Fruit fly (Drosophila melanogaster) whole organism, pupa: ENCODE data around the gene CG33688.

Source experiments
- CG10348 ChIP-seq: fragments of 200-800 bp; sonication (Bioruptor generic); IDR thresholded peaks from 2 replicates; pipeline ENCODE4 v1.3.6; 2022; ENCODE audit warnings: missing biosample characterization, missing genetic modification characterization
- CG12605 ChIP-seq: fragments of 200-800 bp; sonication (Bioruptor generic); IDR thresholded peaks from 2 replicates; pipeline ENCODE4 v1.3.6; 2022; ENCODE audit warnings: missing biosample characterization, missing genetic modification characterization
- CG13204 ChIP-seq: fragments of 200-800 bp; sonication (Bioruptor generic); optimal IDR thresholded peaks from 2 replicates; lab custom pipeline; 2018; ENCODE audit warnings: missing biosample characterization, mild to moderate bottlenecking, missing genetic modification characterization, moderate library complexity
- CG14655 ChIP-seq: fragments of 200-800 bp; sonication (Bioruptor generic); optimal IDR thresholded peaks from 3 replicates; lab custom pipeline; 2017; ENCODE audit warnings: mild to moderate bottlenecking, missing biosample characterization, missing genetic modification reagents, missing genetic modification characterization
- CG15710 ChIP-seq: fragments of 200-800 bp; sonication (Bioruptor generic); optimal IDR thresholded peaks from 2 replicates; lab custom pipeline; 2018; ENCODE audit warnings: missing biosample characterization, mild to moderate bottlenecking, missing genetic modification characterization, moderate library complexity
- CG17806 ChIP-seq: fragments of 200-800 bp; sonication (Bioruptor generic); optimal IDR thresholded peaks from 2 replicates; lab custom pipeline; 2018; ENCODE audit warnings: missing biosample characterization, mild to moderate bottlenecking, missing genetic modification characterization, moderate library complexity
- CG32121 ChIP-seq: fragments of 200-800 bp; sonication (Bioruptor generic); IDR thresholded peaks from 2 replicates; pipeline ENCODE4 v1.3.6; 2022; ENCODE audit warnings: missing biosample characterization, missing genetic modification characterization
- CG34367 ChIP-seq: fragments of 200-800 bp; sonication (Bioruptor generic); optimal IDR thresholded peaks from 2 replicates; lab custom pipeline; 2018; ENCODE audit warnings: missing biosample characterization, mild to moderate bottlenecking, missing genetic modification characterization
- CG4496 ChIP-seq: fragments of 200-800 bp; sonication (Bioruptor generic); IDR thresholded peaks from 3 replicates; pipeline ENCODE4 v1.3.6; 2022; ENCODE audit warnings: missing biosample characterization, missing genetic modification characterization
- CG8159 ChIP-seq: fragments of 200-800 bp; sonication (Bioruptor generic); optimal IDR thresholded peaks from 3 replicates; lab custom pipeline; 2018; ENCODE audit warnings: missing biosample characterization, mild to moderate bottlenecking, missing genetic modification characterization, moderate library complexity
- CG8301 ChIP-seq: fragments of 200-800 bp; sonication (Bioruptor generic); optimal IDR thresholded peaks from 2 replicates; lab custom pipeline; 2018; ENCODE audit warnings: missing biosample characterization, mild to moderate bottlenecking, missing genetic modification characterization
- CG9948 ChIP-seq: fragments of 200-800 bp; sonication (Bioruptor generic); optimal IDR thresholded peaks from 2 replicates; lab custom pipeline; 2018; ENCODE audit warnings: missing biosample characterization, mild to moderate bottlenecking, missing genetic modification characterization, moderate library complexity
- D1 ChIP-seq: fragments of 200-800 bp; sonication (Bioruptor generic); optimal IDR thresholded peaks from 2 replicates; lab custom pipeline; 2018; ENCODE audit warnings: missing biosample characterization, mild to moderate bottlenecking, missing genetic modification characterization, moderate library complexity
- EcR ChIP-seq: fragments of 200-800 bp; sonication (Bioruptor generic); optimal IDR thresholded peaks from 3 replicates; lab custom pipeline; 2019; ENCODE audit warnings: missing biosample characterization, missing genetic modification characterization, mild to moderate bottlenecking, moderate library complexity, missing genetic modification reagents
- Ets98B ChIP-seq: fragments of 200-800 bp; sonication (Bioruptor generic); IDR thresholded peaks from 2 replicates; pipeline ENCODE4 v1.3.6; 2022; ENCODE audit warnings: missing biosample characterization, missing genetic modification characterization
- Pif1A ChIP-seq: fragments of 200-800 bp; sonication (Bioruptor generic); optimal IDR thresholded peaks from 3 replicates; lab custom pipeline; 2016; ENCODE audit warnings: missing biosample characterization, missing genetic modification characterization
- Pif1B ChIP-seq: fragments of 200-800 bp; sonication (Bioruptor generic); optimal IDR thresholded peaks from 3 replicates; lab custom pipeline; 2016; ENCODE audit warnings: missing biosample characterization, missing genetic modification characterization
- Snoo ChIP-seq: fragments of 200-800 bp; sonication (Bioruptor generic); optimal IDR thresholded peaks from 3 replicates; lab custom pipeline; 2017; ENCODE audit warnings: missing biosample characterization, mild to moderate bottlenecking, missing genetic modification characterization, inconsistent platforms
- fd96Ca ChIP-seq: fragments of 200-800 bp; sonication (Bioruptor generic); IDR thresholded peaks from 3 replicates; pipeline ENCODE4 v1.3.6; 2022; ENCODE audit warnings: missing biosample characterization, missing genetic modification characterization
- gl ChIP-seq: fragments of 200-800 bp; sonication (Bioruptor generic); optimal IDR thresholded peaks from 2 replicates; lab custom pipeline; 2018; ENCODE audit warnings: missing biosample characterization, mild to moderate bottlenecking, missing genetic modification characterization
- rn ChIP-seq: fragments of 200-800 bp; sonication (Bioruptor generic); IDR thresholded peaks from 2 replicates; pipeline ENCODE4 v1.3.6; 2022; ENCODE audit warnings: missing biosample characterization, missing genetic modification characterization

CG33688 gene

dm6 chr3L:16167723-16168386 lies 31.2 kb upstream of the CG33688 start:
- TF ChIP-seq CG4496 (GFP tag; lab: Robert Waterston, UW) (no peak), EcR (GFP tag; lab: Kevin White, UChicago) (peak; percentile 50), CG17806 (peak; percentile 58), Snoo (no peak), Pif1A (no peak), CG34367 (tag; lab: Kevin White, UChicago) (peak; percentile 10), CG14655 (GFP tag; lab: Kevin White, UChicago) (no peak), D1 (tag; lab: Kevin White, UChicago) (no peak), CG9948 (tag; lab: Kevin White, UChicago) (peak; percentile 41), Pif1B (GFP tag; lab: Kevin White, UChicago) (no peak), CG8159 (tag; lab: Kevin White, UChicago) (peak; percentile 72), rn (GFP tag; lab: Robert Waterston, UW) (no peak), CG32121 (GFP tag; lab: Robert Waterston, UW) (peak; percentile 62), fd96Ca (GFP tag; lab: Robert Waterston, UW) (no peak), CG13204 (GFP tag; lab: Kevin White, UChicago) (peak; percentile 18), CG15710 (tag; lab: Kevin White, UChicago) (peak; percentile 41), CG10348 (GFP tag; lab: Robert Waterston, UW) (no peak)

DNA sequence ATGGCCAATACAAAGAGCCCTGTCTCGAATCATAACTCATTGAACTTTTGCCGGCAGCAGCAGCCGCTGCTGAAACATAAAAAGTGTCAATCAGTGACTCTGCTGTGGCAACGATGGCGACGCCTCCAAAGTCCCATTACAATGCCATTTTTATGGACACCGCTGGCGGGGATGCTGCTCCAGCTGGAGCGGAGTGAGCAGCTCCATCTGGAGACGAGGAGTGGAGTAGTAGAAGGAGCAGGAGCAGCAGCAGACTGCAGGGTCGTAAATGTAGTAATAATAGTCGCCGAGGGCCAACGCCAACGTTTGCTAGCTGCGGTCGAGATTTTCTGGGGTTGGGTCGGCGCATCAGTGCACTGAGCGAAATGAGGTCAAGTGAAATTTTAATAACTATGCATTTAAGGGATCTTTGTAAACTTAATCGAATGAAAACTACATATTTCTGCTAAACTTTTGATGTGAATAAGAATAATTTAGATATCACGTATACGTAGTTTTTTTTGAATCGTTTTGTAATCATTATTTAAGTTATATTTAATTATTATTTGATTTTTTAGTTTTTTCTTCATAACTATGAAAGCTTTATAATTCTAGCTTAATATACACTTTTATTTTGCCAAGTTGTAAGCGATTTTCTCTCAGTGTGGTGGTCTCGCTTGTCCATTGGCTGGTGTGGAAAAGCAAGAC lies 30.4 kb upstream of the CG33688 start:
- TF ChIP-seq CG14655 (GFP tag; lab: Kevin White, UChicago) (peak; percentile 52), Snoo (no peak), D1 (tag; lab: Kevin White, UChicago) (peak; percentile 1), CG15710 (tag; lab: Kevin White, UChicago) (peak; percentile 38), EcR (GFP tag; lab: Kevin White, UChicago) (peak; percentile 21), CG13204 (GFP tag; lab: Kevin White, UChicago) (peak; percentile 60), CG32121 (GFP tag; lab: Robert Waterston, UW) (no peak), CG10348 (GFP tag; lab: Robert Waterston, UW) (no peak), CG4496 (GFP tag; lab: Robert Waterston, UW) (0 out of 3 replicates have a peak, but pooled peaks have one; percentile 13), CG8301 (tag; lab: Kevin White, UChicago) (peak; percentile 2), Pif1B (GFP tag; lab: Kevin White, UChicago) (no peak), CG9948 (tag; lab: Kevin White, UChicago) (peak; percentile 57), CG17806 (peak; percentile 45), CG8159 (tag; lab: Kevin White, UChicago) (peak; percentile 64)

DNA sequence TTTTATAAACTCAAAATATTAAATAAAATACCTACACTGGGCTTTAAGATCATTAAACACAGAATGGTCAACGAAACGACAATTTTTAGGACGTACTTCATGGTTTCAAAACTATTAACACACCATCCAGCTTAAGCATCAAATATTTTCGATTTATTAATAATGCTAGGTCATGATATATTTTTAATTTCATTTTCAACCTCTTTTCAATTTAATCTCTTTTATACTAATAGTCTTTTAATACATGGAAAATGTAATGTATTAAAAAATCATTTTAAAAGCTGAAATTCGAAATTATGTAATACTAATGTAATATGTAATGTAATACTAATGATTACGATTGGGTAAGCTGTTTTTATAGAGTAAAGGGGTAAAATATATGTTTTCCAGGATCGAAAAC lies 29.0 kb upstream of the CG33688 start, which contains the start of gene CG33796:
Gene CG33796, minus strand, starts transcription at position 101 of the 400 bp plus-strand sequence.
- no peak for TF ChIP-seq fd96Ca (GFP tag; lab: Robert Waterston, UW)
- no peak for TF ChIP-seq EcR (GFP tag; lab: Kevin White, UChicago)
- no peak for TF ChIP-seq CG9948 (tag; lab: Kevin White, UChicago)
- TF ChIP-seq Ets98B (GFP tag; lab: Robert Waterston, UW) = no peak

DNA sequence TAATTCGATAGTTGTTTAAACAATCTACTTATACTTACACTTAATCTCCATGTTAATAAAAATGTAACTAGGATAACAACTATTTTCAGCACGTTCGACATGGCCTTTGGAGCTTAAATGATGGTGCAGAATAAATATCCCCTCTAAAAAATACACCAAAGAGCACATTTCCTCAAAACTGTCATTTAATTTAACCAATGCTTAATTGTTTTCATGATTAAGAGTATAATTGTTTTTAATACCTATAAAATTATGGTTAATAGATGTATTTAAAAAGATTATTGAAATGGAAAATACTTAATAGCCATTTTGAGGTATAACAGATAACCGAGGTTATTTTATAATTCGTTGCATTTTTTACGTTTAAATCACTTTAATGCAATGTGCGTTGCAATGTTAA lies 27.7 kb upstream of the CG33688 start, which contains the start of gene CG33795:
Gene CG33795, minus strand, starts transcription at position 101 of the 400 bp plus-strand sequence.
- TF ChIP-seq EcR (GFP tag; lab: Kevin White, UChicago) = no peak
- TF ChIP-seq CG10348 (GFP tag; lab: Robert Waterston, UW) = no peak
- no peak for TF ChIP-seq CG15710 (tag; lab: Kevin White, UChicago)
- TF ChIP-seq Ets98B (GFP tag; lab: Robert Waterston, UW) = no peak
- no peak for TF ChIP-seq Snoo
- TF ChIP-seq CG9948 (tag; lab: Kevin White, UChicago) = no peak
- no peak for TF ChIP-seq rn (GFP tag; lab: Robert Waterston, UW)
- no peak for TF ChIP-seq CG14655 (GFP tag; lab: Kevin White, UChicago)
- TF ChIP-seq gl (tag; lab: Kevin White, UChicago) = no peak
- no peak for TF ChIP-seq CG34367 (tag; lab: Kevin White, UChicago)
- TF ChIP-seq CG4496 (GFP tag; lab: Robert Waterston, UW) = no peak
- TF ChIP-seq CG8301 (tag; lab: Kevin White, UChicago) = no peak
- TF ChIP-seq CG17806 = no peak
- TF ChIP-seq CG12605 = no peak
- no peak for TF ChIP-seq Pif1B (GFP tag; lab: Kevin White, UChicago)
- TF ChIP-seq fd96Ca (GFP tag; lab: Robert Waterston, UW) = no peak
- TF ChIP-seq CG8159 (tag; lab: Kevin White, UChicago) = no peak
- no peak for TF ChIP-seq Pif1A
- no peak for TF ChIP-seq CG13204 (GFP tag; lab: Kevin White, UChicago)
- no peak for TF ChIP-seq CG32121 (GFP tag; lab: Robert Waterston, UW)

dm6 chr3L:16172381-16172780 lies 26.6 kb upstream of the CG33688 start:
- TF ChIP-seq Snoo = no peak
- no peak for TF ChIP-seq CG14655 (GFP tag; lab: Kevin White, UChicago)
- TF ChIP-seq CG9948 (tag; lab: Kevin White, UChicago) = no peak
- TF ChIP-seq CG12605 = no peak
- TF ChIP-seq fd96Ca (GFP tag; lab: Robert Waterston, UW) = no peak
- TF ChIP-seq Pif1A = no peak
- no peak for TF ChIP-seq CG32121 (GFP tag; lab: Robert Waterston, UW)
- no peak for TF ChIP-seq CG10348 (GFP tag; lab: Robert Waterston, UW)
- no peak for TF ChIP-seq CG17806
- no peak for TF ChIP-seq CG13204 (GFP tag; lab: Kevin White, UChicago)
- TF ChIP-seq EcR (GFP tag; lab: Kevin White, UChicago) = no peak
- TF ChIP-seq CG34367 (tag; lab: Kevin White, UChicago) = no peak
- TF ChIP-seq CG8159 (tag; lab: Kevin White, UChicago) = no peak
- TF ChIP-seq Ets98B (GFP tag; lab: Robert Waterston, UW) = no peak
- TF ChIP-seq gl (tag; lab: Kevin White, UChicago) = no peak
- TF ChIP-seq CG8301 (tag; lab: Kevin White, UChicago) = no peak
- TF ChIP-seq rn (GFP tag; lab: Robert Waterston, UW) = no peak
- no peak for TF ChIP-seq CG15710 (tag; lab: Kevin White, UChicago)
- no peak for TF ChIP-seq CG4496 (GFP tag; lab: Robert Waterston, UW)
- no peak for TF ChIP-seq Pif1B (GFP tag; lab: Kevin White, UChicago)
